Worm (Caenorhabditis elegans) whole organism, late embryonic: Measurements from ENCODE around the gene cut-2.

ENCODE experiments used
- dve-1 ChIP-seq: sonication (generic microtip); optimal IDR thresholded peaks from 2 replicates; lab custom pipeline; 2017; ENCODE audit warnings: antibody characterized with exemption, mild to moderate bottlenecking, missing genetic modification characterization, missing compliant biosample characterization
- fkh-10 ChIP-seq: fragments of 150-350 bp; optimal IDR thresholded peaks from 2 replicates; lab custom pipeline; 2014; ENCODE audit warnings: missing biosample characterization, missing genetic modification reagents, missing genetic modification characterization
- mec-3 ChIP-seq: sonication (generic microtip); optimal IDR thresholded peaks from 2 replicates; lab custom pipeline; 2016; ENCODE audit warnings: borderline replicate concordance, missing genetic modification characterization, missing compliant biosample characterization
- pha-4 ChIP-seq: fragments of 150-350 bp; optimal IDR thresholded peaks from 2 replicates; lab custom pipeline; 2018; ENCODE audit warnings: missing biosample characterization, missing genetic modification reagents, missing genetic modification characterization

ce11 chrV:13377130-13377529 is 37.6 kb upstream of the cut-2 start:
- no peak for TF ChIP-seq mec-3 (tag; lab: Kevin White, UChicago)
- no peak for TF ChIP-seq pha-4
- TF ChIP-seq dve-1 (tag; lab: Kevin White, UChicago), result no peak
- TF ChIP-seq fkh-10, result no peak
